Fruit fly (Drosophila melanogaster) whole organism, embryonic: ENCODE measurements around the gene Nse4.

Experiments
- Asciz ChIP-seq: fragments of 200-800 bp; sonication (Bioruptor generic); optimal IDR thresholded peaks from 2 replicates; lab custom pipeline; 2017; ENCODE audit warnings: missing biosample characterization, mild to moderate bottlenecking, missing genetic modification characterization, missing genetic modification reagents
- Bgb ChIP-seq: fragments of 200-800 bp; sonication (Bioruptor generic); IDR thresholded peaks from 2 replicates; pipeline ENCODE4 v1.3.6; 2022; ENCODE audit warnings: missing biosample characterization, missing genetic modification characterization; ENCODE audit not compliant: partially characterized antibody
- CG1603 ChIP-seq: fragments of 200-800 bp; sonication (Bioruptor generic); optimal IDR thresholded peaks from 2 replicates; lab custom pipeline; 2019; ENCODE audit warnings: missing biosample characterization, mild to moderate bottlenecking, missing genetic modification characterization, moderate library complexity
- CG17359 ChIP-seq: fragments of 200-800 bp; sonication (Bioruptor generic); optimal IDR thresholded peaks from 3 replicates; lab custom pipeline; 2018; ENCODE audit warnings: missing biosample characterization, mild to moderate bottlenecking, missing genetic modification characterization, moderate library complexity
- CG2120 ChIP-seq: fragments of 200-800 bp; sonication (Bioruptor generic); optimal IDR thresholded peaks from 3 replicates; lab custom pipeline; 2016; ENCODE audit warnings: missing biosample characterization, missing genetic modification characterization
- CG2202 ChIP-seq: fragments of 200-800 bp; sonication (Bioruptor generic); optimal IDR thresholded peaks from 2 replicates; lab custom pipeline; 2018; ENCODE audit warnings: missing biosample characterization, mild to moderate bottlenecking, missing genetic modification characterization
- CG3726 ChIP-seq: fragments of 200-800 bp; sonication (Bioruptor generic); IDR thresholded peaks from 3 replicates; pipeline ENCODE4, ENCODE4 v1.3.6; 2022; ENCODE audit warnings: missing biosample characterization, missing genetic modification characterization
- CG4328 ChIP-seq: fragments of 200-800 bp; sonication (Bioruptor generic); optimal IDR thresholded peaks from 3 replicates; lab custom pipeline; 2017; ENCODE audit warnings: missing biosample characterization, missing genetic modification reagents, missing genetic modification characterization
- CG6791 ChIP-seq: fragments of 200-800 bp; sonication (Bioruptor generic); IDR thresholded peaks from 3 replicates; pipeline ENCODE4 v1.3.6; 2022; ENCODE audit warnings: missing biosample characterization, missing genetic modification characterization; ENCODE audit not compliant: partially characterized antibody
- CG8290 ChIP-seq, 3 experiments: fragments of 200-800 bp; sonication (Bioruptor generic); optimal IDR thresholded peaks; 2 replicates each; lab custom pipeline; 2016 to 2019; ENCODE audit warnings: missing biosample characterization in 3 of 3, missing genetic modification characterization in 3 of 3, mild to moderate bottlenecking in 2 of 3, moderate library complexity in 1 of 3
- CG9727 ChIP-seq: fragments of 200-800 bp; sonication (Bioruptor generic); optimal IDR thresholded peaks from 3 replicates; lab custom pipeline; 2017; ENCODE audit warnings: missing biosample characterization, mild to moderate bottlenecking, missing genetic modification characterization
- CrebB ChIP-seq: fragments of 200-800 bp; sonication (Bioruptor generic); optimal IDR thresholded peaks from 3 replicates; lab custom pipeline; 2018; ENCODE audit warnings: missing biosample characterization, mild to moderate bottlenecking, missing genetic modification characterization
- D19A ChIP-seq: fragments of 200-800 bp; optimal IDR thresholded peaks from 3 replicates; lab custom pipeline; 2019; ENCODE audit warnings: missing biosample characterization, mild to moderate bottlenecking, missing genetic modification characterization, moderate library complexity
- Deaf1 ChIP-seq: fragments of 200-800 bp; optimal IDR thresholded peaks from 3 replicates; lab custom pipeline; 2019; ENCODE audit warnings: missing biosample characterization, mild to moderate bottlenecking, missing genetic modification characterization, moderate library complexity
- Dll ChIP-seq: fragments of 200-800 bp; sonication (Bioruptor generic); IDR thresholded peaks from 4 replicates; pipeline ENCODE4 v1.3.6; 2022; ENCODE audit warnings: missing biosample characterization, missing genetic modification characterization; ENCODE audit not compliant: partially characterized antibody
- E2f2 ChIP-seq: fragments of 200-800 bp; sonication (Bioruptor generic); IDR thresholded peaks from 2 replicates; pipeline ENCODE4 v1.3.6; 2022; ENCODE audit warnings: missing biosample characterization, missing genetic modification characterization
- Ets65A ChIP-seq: fragments of 200-800 bp; sonication (Bioruptor generic); peaks from one replicate; lab custom pipeline; 2016; ENCODE audit warnings: missing biosample characterization, missing genetic modification characterization
- Fer3 ChIP-seq: fragments of 200-800 bp; sonication (Bioruptor generic); optimal IDR thresholded peaks from 2 replicates; lab custom pipeline; 2018; ENCODE audit warnings: missing biosample characterization, mild to moderate bottlenecking, missing genetic modification characterization, moderate library complexity
- Hey ChIP-seq: fragments of 200-800 bp; sonication (Bioruptor generic); optimal IDR thresholded peaks from 3 replicates; lab custom pipeline; 2018; ENCODE audit warnings: missing biosample characterization, mild to moderate bottlenecking, missing genetic modification characterization
- HmgD ChIP-seq: fragments of 200-800 bp; sonication (Bioruptor generic); optimal IDR thresholded peaks from 3 replicates; lab custom pipeline; 2016; ENCODE audit warnings: missing biosample characterization, missing genetic modification characterization
- Hmr ChIP-seq: fragments of 200-800 bp; sonication (Bioruptor generic); optimal IDR thresholded peaks from 3 replicates; lab custom pipeline; 2017; ENCODE audit warnings: mild to moderate bottlenecking, missing biosample characterization, missing genetic modification reagents, missing genetic modification characterization
- PHDP ChIP-seq: fragments of 200-800 bp; sonication (Bioruptor generic); optimal IDR thresholded peaks from 3 replicates; lab custom pipeline; 2018; ENCODE audit warnings: missing biosample characterization, mild to moderate bottlenecking, missing genetic modification characterization, moderate library complexity
- Ravus ChIP-seq: fragments of 200-800 bp; sonication (Bioruptor generic); IDR thresholded peaks from 2 replicates; pipeline ENCODE4 v1.3.6; 2022; ENCODE audit warnings: missing biosample characterization, missing genetic modification characterization
- Scr ChIP-seq: fragments of 200-800 bp; sonication (Bioruptor generic); IDR thresholded peaks from 2 replicates; pipeline ENCODE4 v1.3.6; 2022; ENCODE audit warnings: missing biosample characterization, missing genetic modification characterization; ENCODE audit not compliant: partially characterized antibody
- Sox100B ChIP-seq: fragments of 200-800 bp; sonication (Bioruptor generic); optimal IDR thresholded peaks from 3 replicates; lab custom pipeline; 2018; ENCODE audit warnings: missing biosample characterization, mild to moderate bottlenecking, missing genetic modification characterization
- Spps ChIP-seq: fragments of 200-800 bp; sonication (Bioruptor generic); optimal IDR thresholded peaks from 2 replicates; lab custom pipeline; 2018; ENCODE audit warnings: missing biosample characterization, mild to moderate bottlenecking, missing genetic modification characterization
- br ChIP-seq: fragments of >200 bp; optimal IDR thresholded peaks from 2 replicates; lab custom pipeline; 2017
- btn ChIP-seq: fragments of 200-800 bp; sonication (Bioruptor generic); optimal IDR thresholded peaks from 2 replicates; lab custom pipeline; 2016; ENCODE audit warnings: missing biosample characterization, missing genetic modification characterization
- dimm ChIP-seq: fragments of 200-800 bp; sonication (Bioruptor generic); IDR thresholded peaks from 2 replicates; pipeline ENCODE4 v1.3.6; 2022; ENCODE audit warnings: missing biosample characterization, missing genetic modification characterization
- fu2 ChIP-seq: fragments of 200-800 bp; sonication (Bioruptor generic); optimal IDR thresholded peaks from 2 replicates; lab custom pipeline; 2016; ENCODE audit warnings: missing biosample characterization, missing genetic modification characterization
- gsb ChIP-seq: fragments of 200-800 bp; sonication (Bioruptor generic); IDR thresholded peaks from 2 replicates; pipeline ENCODE4 v1.3.6; 2022; ENCODE audit warnings: missing biosample characterization, missing genetic modification characterization
- hbn ChIP-seq: fragments of 200-800 bp; sonication (Bioruptor generic); IDR thresholded peaks from 2 replicates; pipeline ENCODE4 v1.3.6; 2022; ENCODE audit warnings: missing biosample characterization, missing genetic modification characterization; ENCODE audit not compliant: partially characterized antibody
- jumu ChIP-seq: fragments of 200-800 bp; sonication (Bioruptor generic); optimal IDR thresholded peaks from 3 replicates; lab custom pipeline; 2016; ENCODE audit warnings: missing biosample characterization, missing genetic modification characterization
- klu ChIP-seq: fragments of 200-800 bp; sonication (Bioruptor generic); IDR thresholded peaks from 2 replicates; pipeline ENCODE4 v1.3.6; 2022; ENCODE audit warnings: missing biosample characterization, missing genetic modification characterization
- lab ChIP-seq: fragments of 200-800 bp; sonication (Bioruptor generic); optimal IDR thresholded peaks from 3 replicates; lab custom pipeline; 2017; ENCODE audit warnings: missing biosample characterization, missing genetic modification characterization, mild to moderate bottlenecking, moderate library complexity, missing genetic modification reagents
- luna ChIP-seq: fragments of 200-800 bp; sonication (Bioruptor generic); optimal IDR thresholded peaks from 2 replicates; lab custom pipeline; 2016; ENCODE audit warnings: missing biosample characterization, missing genetic modification characterization
- nau ChIP-seq: fragments of 200-800 bp; sonication (Bioruptor generic); optimal IDR thresholded peaks from 3 replicates; lab custom pipeline; 2017; ENCODE audit warnings: missing biosample characterization, mild to moderate bottlenecking, missing genetic modification characterization, missing genetic modification reagents
- nmo ChIP-seq: fragments of 200-800 bp; sonication (Bioruptor generic); optimal IDR thresholded peaks from 2 replicates; lab custom pipeline; 2018; ENCODE audit warnings: missing biosample characterization, mild to moderate bottlenecking, missing genetic modification characterization, moderate library complexity
- org-1 ChIP-seq: fragments of 200-800 bp; sonication (Bioruptor generic); optimal IDR thresholded peaks from 2 replicates; lab custom pipeline; 2017; ENCODE audit warnings: missing biosample characterization, missing genetic modification characterization
- p53 ChIP-seq: fragments of 200-800 bp; sonication (Bioruptor generic); optimal IDR thresholded peaks from 2 replicates; lab custom pipeline; 2016; ENCODE audit warnings: missing biosample characterization, missing genetic modification characterization
- pum ChIP-seq: fragments of 200-800 bp; sonication (Bioruptor generic); optimal IDR thresholded peaks from 2 replicates; lab custom pipeline; 2016; ENCODE audit warnings: missing biosample characterization, missing genetic modification characterization
- run ChIP-seq: fragments of 200-800 bp; sonication (Bioruptor generic); optimal IDR thresholded peaks from 3 replicates; lab custom pipeline; 2018; ENCODE audit warnings: missing biosample characterization, mild to moderate bottlenecking, missing genetic modification characterization
- salm ChIP-seq: fragments of 200-800 bp; sonication (Bioruptor generic); optimal IDR thresholded peaks from 2 replicates; lab custom pipeline; 2018; ENCODE audit warnings: missing biosample characterization, mild to moderate bottlenecking, missing genetic modification characterization
- shn ChIP-seq: fragments of 200-800 bp; sonication (Bioruptor generic); optimal IDR thresholded peaks from 3 replicates; lab custom pipeline; 2016; ENCODE audit warnings: missing biosample characterization, missing genetic modification characterization
- tap ChIP-seq: fragments of 200-800 bp; optimal IDR thresholded peaks from 3 replicates; lab custom pipeline; 2019; ENCODE audit warnings: missing biosample characterization, mild to moderate bottlenecking, missing genetic modification characterization, moderate library complexity
- wek ChIP-seq: fragments of 200-800 bp; sonication (Bioruptor generic); optimal IDR thresholded peaks from 3 replicates; lab custom pipeline; 2018; ENCODE audit warnings: missing biosample characterization, mild to moderate bottlenecking, missing genetic modification characterization, moderate library complexity
- wor ChIP-seq: fragments of 200-800 bp; sonication (Bioruptor generic); IDR thresholded peaks from 2 replicates; pipeline ENCODE4 v1.3.6; 2022; ENCODE audit warnings: missing biosample characterization, missing genetic modification characterization
- zfh2 ChIP-seq: fragments of 200-800 bp; sonication (Bioruptor generic); optimal IDR thresholded peaks from 2 replicates; lab custom pipeline; 2016; ENCODE audit warnings: missing biosample characterization, missing genetic modification characterization

Nse4 gene

dm6 chr2L:10413251-10414127 is 25.8 kb upstream of the Nse4 start, which contains the start of the genes CG5355 and Klp31E (continued):
- TF ChIP-seq Scr (peak; percentile 81), jumu (GFP tag; lab: Kevin White, UChicago) (peak; percentile 57), p53 (GFP tag; lab: Kevin White, UChicago) (no peak), nmo (peak; percentile 87), CG1603 (tag; lab: Kevin White, UChicago) (peak; percentile 78), btn (GFP tag; lab: Kevin White, UChicago) (no peak), lab (no peak), Hey (tag; lab: Kevin White, UChicago) (no peak), pum (peak; percentile 58), nau (GFP tag; lab: Kevin White, UChicago) (no peak), Ets65A (GFP tag; lab: Kevin White, UChicago) (peak; percentile 72), CG6791 (GFP tag; lab: Robert Waterston, UW) (peak; percentile 57; the same call in 1 of the 3 replicates), wor (GFP tag; lab: Robert Waterston, UW) (0 out of 2 replicates have a peak, but pooled peaks have one; percentile 17), shn (peak; percentile 20), luna (GFP tag; lab: Kevin White, UChicago) (no peak), hbn (GFP tag; lab: Robert Waterston, UW) (peak; percentile 80), salm (tag; lab: Kevin White, UChicago) (peak; percentile 37), zfh2 (GFP tag; lab: Kevin White, UChicago) (peak; percentile 56), dimm (GFP tag; lab: Robert Waterston, UW) (no peak), br (lab: Kevin White, UChicago) (no peak), CrebB (tag; lab: Kevin White, UChicago) (no peak), fu2 (GFP tag; lab: Kevin White, UChicago) (no peak), CG2202 (tag; lab: Kevin White, UChicago) (peak; percentile 12), CG17359 (tag; lab: Kevin White, UChicago) (peak; percentile 56), Deaf1 (no peak), Hmr (GFP tag; lab: Kevin White, UChicago) (no peak), Sox100B (GFP tag; lab: Kevin White, UChicago) (peak; percentile 72), CG2120 (GFP tag; lab: Kevin White, UChicago) (peak; percentile 72), Dll (GFP tag; lab: Robert Waterston, UW) (peak; percentile 80), CG4328 (GFP tag; lab: Kevin White, UChicago) (peak; percentile 69), PHDP (tag; lab: Kevin White, UChicago) (peak; percentile 56), Bgb (GFP tag; lab: Robert Waterston, UW) (peak; percentile 63), CG8290 (GFP tag; optimal IDR thresholded peaks at IDR 0.05; lab: Kevin White, UChicago) (peak; percentile 24), CG8290 (tag; optimal IDR thresholded peaks at IDR 0.05; lab: Kevin White, UChicago) (no peak), Asciz (GFP tag; lab: Kevin White, UChicago) (peak; percentile 64), E2f2 (GFP tag; lab: Robert Waterston, UW) (no peak; the same call in 1 of the 2 replicates), tap (peak; percentile 65), run (tag; lab: Kevin White, UChicago) (no peak), Fer3 (tag; lab: Kevin White, UChicago) (peak; percentile 49), Spps (tag; lab: Kevin White, UChicago) (peak; percentile 27), gsb (GFP tag; lab: Robert Waterston, UW) (no peak), klu (GFP tag; lab: Robert Waterston, UW) (no peak), org-1 (GFP tag; lab: Kevin White, UChicago) (no peak), CG3726 (GFP tag; lab: Robert Waterston, UW) (no peak), wek (GFP tag; lab: Kevin White, UChicago) (peak; percentile 89), D19A (tag; lab: Kevin White, UChicago) (no peak), HmgD (GFP tag; lab: Kevin White, UChicago) (peak; percentile 56), CG9727 (GFP tag; lab: Kevin White, UChicago) (peak; percentile 87), Ravus (GFP tag; lab: Robert Waterston, UW) (no peak)
